Fruit fly (Drosophila melanogaster): ENCODE data around the gene CG8478.

- TF ChIP-seq CG11617 (GFP tag; optimal IDR thresholded peaks at IDR 0.05) (no peak), CG14711 (tag; optimal IDR thresholded peaks at IDR 0.05) (no peak), CG12768 (GFP tag; optimal IDR thresholded peaks at IDR 0.05) (no peak), cnc (optimal IDR thresholded peaks at IDR 0.05) (no peak), pad (GFP tag; optimal IDR thresholded peaks at IDR 0.05) (no peak), Hr96 (GFP tag; optimal IDR thresholded peaks at IDR 0.05) (no peak), toe (GFP tag; optimal IDR thresholded peaks at IDR 0.05) (no peak)
These were observed 23.7 kb upstream of the CG8478 start, which contains the start of gene side-VII for dm6 chr3R:9739793-9740192.
